Worm (Caenorhabditis elegans) whole organism, L1 larva: ENCODE results near the gene twk-45.

Experiments used
- F16B12.6 ChIP-seq: fragments of 150-350 bp; optimal IDR thresholded peaks from 2 replicates; lab custom pipeline; 2014; ENCODE audit warnings: missing biosample characterization, missing genetic modification characterization
- Y116A8C.19 ChIP-seq: sonication (generic microtip); optimal IDR thresholded peaks from 2 replicates; lab custom pipeline; 2016; ENCODE audit warnings: missing compliant biosample characterization, missing genetic modification characterization, borderline replicate concordance
- aha-1 ChIP-seq: fragments of 150-350 bp; optimal IDR thresholded peaks from 2 replicates; lab custom pipeline; 2014; ENCODE audit warnings: missing biosample characterization, missing genetic modification characterization
- alr-1 ChIP-seq: fragments of 200-800 bp; sonication (Bioruptor generic); optimal IDR thresholded peaks from 2 replicates; lab custom pipeline; 2018; ENCODE audit warnings: borderline replicate concordance, mild to moderate bottlenecking, missing genetic modification characterization, missing compliant biosample characterization
- aly-2 ChIP-seq: fragments of 150-350 bp; optimal IDR thresholded peaks from 2 replicates; lab custom pipeline; 2014; ENCODE audit warnings: missing biosample characterization, missing genetic modification characterization
- ama-1 ChIP-seq: fragments of 150-350 bp; optimal IDR thresholded peaks from 2 replicates; lab custom pipeline; 2014
- blmp-1 ChIP-seq: fragments of 150-350 bp; optimal IDR thresholded peaks from 2 replicates; lab custom pipeline; 2014; ENCODE audit warnings: missing biosample characterization, missing genetic modification characterization
- ceh-63 ChIP-seq: fragments of 200-800 bp; sonication (Bioruptor generic); optimal IDR thresholded peaks from 2 replicates; lab custom pipeline; 2018; ENCODE audit warnings: mild to moderate bottlenecking, missing genetic modification characterization, missing compliant biosample characterization
- ceh-8 ChIP-seq: fragments of 200-800 bp; sonication (Bioruptor generic); optimal IDR thresholded peaks from 2 replicates; lab custom pipeline; 2018; ENCODE audit warnings: mild to moderate bottlenecking, missing genetic modification characterization, moderate library complexity, missing compliant biosample characterization
- ceh-82 ChIP-seq, 3 experiments: fragments of 150-350 bp in 1 of 3; sonication (generic microtip) in 2 of 3; optimal IDR thresholded peaks; 2 replicates each; lab custom pipeline; 2014 to 2017; ENCODE audit warnings: missing biosample characterization in 3 of 3, missing genetic modification characterization in 3 of 3
- ceh-88 ChIP-seq: fragments of 200-800 bp; sonication (Bioruptor generic); IDR thresholded peaks from 2 replicates; pipeline ENCODE4 v1.3.6; 2022; ENCODE audit warnings: missing genetic modification characterization, missing compliant biosample characterization
- ces-1 ChIP-seq: fragments of 150-350 bp; optimal IDR thresholded peaks from 2 replicates; lab custom pipeline; 2014; ENCODE audit warnings: missing biosample characterization, missing genetic modification reagents, missing genetic modification characterization
- dpl-1 ChIP-seq, 3 experiments: fragments of 150-350 bp in 2 of 3; sonication (generic microtip) in 1 of 3; optimal IDR thresholded peaks; 2 replicates each; lab custom pipeline; 2014 to 2017; ENCODE audit warnings: missing biosample characterization in 3 of 3, missing genetic modification characterization in 3 of 3, missing genetic modification reagents in 3 of 3
- efl-1 ChIP-seq, 4 experiments: fragments of 150-350 bp; optimal IDR thresholded peaks in 3 of 4; peaks in 1 of 4; 1 replicate in 1 of 4; 2 replicates in 3 of 4; lab custom pipeline; 2014; ENCODE audit warnings: missing biosample characterization in 2 of 4, missing genetic modification characterization in 2 of 4, missing genetic modification reagents in 2 of 4
- elt-2 ChIP-seq: sonication (generic microtip); optimal IDR thresholded peaks from 2 replicates; lab custom pipeline; 2016; ENCODE audit warnings: missing genetic modification characterization, mild to moderate bottlenecking, inconsistent platforms, missing compliant biosample characterization, missing genetic modification reagents
- elt-3 ChIP-seq, 6 experiments: fragments of 150-350 bp in 1 of 6; sonication (generic microtip); optimal IDR thresholded peaks; 2 replicates each; lab custom pipeline; 2017 to 2018; ENCODE audit warnings: missing biosample characterization in 6 of 6, missing genetic modification characterization in 6 of 6, inconsistent platforms in 1 of 6
- fkh-10 ChIP-seq: sonication (generic microtip); optimal IDR thresholded peaks from 2 replicates; lab custom pipeline; 2017; ENCODE audit warnings: missing biosample characterization, missing genetic modification reagents, missing genetic modification characterization
- fkh-8 ChIP-seq: sonication (generic microtip); optimal IDR thresholded peaks from 2 replicates; lab custom pipeline; 2016; ENCODE audit warnings: mild to moderate bottlenecking, missing genetic modification characterization, missing compliant biosample characterization
- irx-1 ChIP-seq: sonication (generic microtip); optimal IDR thresholded peaks from 2 replicates; lab custom pipeline; 2016; ENCODE audit warnings: missing genetic modification characterization, missing compliant biosample characterization
- jun-1 ChIP-seq: fragments of 150-350 bp; optimal IDR thresholded peaks from 2 replicates; lab custom pipeline; 2014; ENCODE audit warnings: missing biosample characterization, missing genetic modification reagents, missing genetic modification characterization
- lin-35 ChIP-seq, 2 experiments: fragments of 150-350 bp; optimal IDR thresholded peaks; 2 replicates each; lab custom pipeline; 2014; ENCODE audit warnings: missing biosample characterization in 2 of 2, missing genetic modification characterization in 2 of 2, missing genetic modification reagents in 2 of 2
- lir-3 ChIP-seq: sonication (generic microtip); optimal IDR thresholded peaks from 2 replicates; lab custom pipeline; 2016; ENCODE audit warnings: mild to moderate bottlenecking, missing genetic modification characterization, moderate library complexity, missing compliant biosample characterization; ENCODE audit not compliant: poor library complexity
- mdl-1 ChIP-seq, 2 experiments: fragments of 150-350 bp; optimal IDR thresholded peaks; 2 replicates each; lab custom pipeline; 2014 to 2017; ENCODE audit warnings: missing biosample characterization in 2 of 2, missing genetic modification characterization in 2 of 2, inconsistent platforms in 1 of 2
- mef-2 ChIP-seq: fragments of 150-350 bp; optimal IDR thresholded peaks from 2 replicates; lab custom pipeline; 2014; ENCODE audit warnings: missing biosample characterization, missing genetic modification characterization
- mep-1 ChIP-seq: fragments of 150-350 bp; optimal IDR thresholded peaks from 2 replicates; lab custom pipeline; 2014; ENCODE audit warnings: missing biosample characterization, missing genetic modification characterization
- nhr-12 ChIP-seq: sonication (generic microtip); optimal IDR thresholded peaks from 2 replicates; lab custom pipeline; 2017; ENCODE audit warnings: missing biosample characterization, missing genetic modification characterization
- nhr-19 ChIP-seq: fragments of 200-800 bp; sonication (Bioruptor generic); conservative IDR thresholded peaks from 2 replicates; pipeline ENCODE4 v1.3.6; 2022; ENCODE audit warnings: missing genetic modification characterization, missing compliant biosample characterization
- nhr-237 ChIP-seq: fragments of 150-350 bp; optimal IDR thresholded peaks from 2 replicates; lab custom pipeline; 2014; ENCODE audit warnings: missing biosample characterization, missing genetic modification characterization
- nhr-28 ChIP-seq: fragments of 150-350 bp; optimal IDR thresholded peaks from 2 replicates; lab custom pipeline; 2014; ENCODE audit warnings: missing biosample characterization, missing genetic modification characterization
- nhr-47 ChIP-seq: sonication (generic microtip); optimal IDR thresholded peaks from 2 replicates; lab custom pipeline; 2016; ENCODE audit warnings: mild to moderate bottlenecking, missing genetic modification characterization, moderate library complexity, missing compliant biosample characterization
- nhr-71 ChIP-seq: sonication (generic microtip); optimal IDR thresholded peaks from 2 replicates; lab custom pipeline; 2016; ENCODE audit warnings: mild to moderate bottlenecking, missing genetic modification characterization, moderate library complexity, missing compliant biosample characterization
- nhr-90 ChIP-seq: sonication (generic microtip); optimal IDR thresholded peaks from 2 replicates; lab custom pipeline; 2016; ENCODE audit warnings: mild to moderate bottlenecking, missing genetic modification characterization, missing compliant biosample characterization; ENCODE audit not compliant: poor library complexity
- pax-3 ChIP-seq: fragments of 200-800 bp; sonication (Bioruptor generic); optimal IDR thresholded peaks from 2 replicates; lab custom pipeline; 2018; ENCODE audit warnings: mild to moderate bottlenecking, missing genetic modification characterization, moderate library complexity, missing compliant biosample characterization
- rnt-1 ChIP-seq: sonication (generic microtip); optimal IDR thresholded peaks from 2 replicates; lab custom pipeline; 2016; ENCODE audit warnings: mild to moderate bottlenecking, missing genetic modification characterization, moderate library complexity, missing compliant biosample characterization
- snpc-4 ChIP-seq: fragments of 150-350 bp; optimal IDR thresholded peaks from 2 replicates; lab custom pipeline; 2014; ENCODE audit warnings: missing biosample characterization, missing genetic modification characterization
- sox-4 ChIP-seq: sonication (generic microtip); optimal IDR thresholded peaks from 2 replicates; lab custom pipeline; 2016; ENCODE audit warnings: missing genetic modification characterization, missing compliant biosample characterization
- sptf-1 ChIP-seq: fragments of 150-350 bp; optimal IDR thresholded peaks from 2 replicates; lab custom pipeline; 2014; ENCODE audit warnings: missing biosample characterization, missing genetic modification characterization
- sup-37 ChIP-seq: fragments of 200-800 bp; sonication (Bioruptor generic); optimal IDR thresholded peaks from 2 replicates; lab custom pipeline; 2018; ENCODE audit warnings: mild to moderate bottlenecking, missing genetic modification characterization, missing compliant biosample characterization
- tlp-1 ChIP-seq: fragments of 150-350 bp; optimal IDR thresholded peaks from 2 replicates; lab custom pipeline; 2014; ENCODE audit warnings: missing biosample characterization, missing genetic modification characterization
- unc-130 ChIP-seq: fragments of 150-350 bp; optimal IDR thresholded peaks from 2 replicates; lab custom pipeline; 2017; ENCODE audit warnings: missing biosample characterization, missing genetic modification characterization, inconsistent platforms
- unc-62 ChIP-seq: fragments of 150-350 bp; optimal IDR thresholded peaks from 2 replicates; lab custom pipeline; 2014; ENCODE audit warnings: missing biosample characterization, missing genetic modification reagents, missing genetic modification characterization
- unc-86 ChIP-seq: sonication (generic microtip); optimal IDR thresholded peaks from 2 replicates; lab custom pipeline; 2016; ENCODE audit warnings: missing genetic modification characterization, missing compliant biosample characterization
- vab-15 ChIP-seq: sonication (generic microtip); optimal IDR thresholded peaks from 2 replicates; lab custom pipeline; 2017; ENCODE audit warnings: missing genotype, mild to moderate bottlenecking, missing genetic modification characterization, missing compliant biosample characterization
- xbp-1 ChIP-seq: sonication (generic microtip); optimal IDR thresholded peaks from 2 replicates; lab custom pipeline; 2016; ENCODE audit warnings: missing genetic modification characterization, missing compliant biosample characterization
- ztf-11 ChIP-seq, 2 experiments: sonication (generic microtip); optimal IDR thresholded peaks; 2 replicates each; lab custom pipeline; 2016 to 2017; ENCODE audit warnings: missing genetic modification characterization in 2 of 2, missing biosample characterization in 1 of 2, missing compliant biosample characterization in 1 of 2
- ztf-4 ChIP-seq: fragments of 150-350 bp; optimal IDR thresholded peaks from 2 replicates; lab custom pipeline; 2014; ENCODE audit warnings: missing biosample characterization, missing genetic modification characterization

The twk-45 gene

ce11 chrIII:2770752-2771151 lies 30.9 kb downstream of the twk-45 start:
- TF ChIP-seq nhr-19 (no peak), nhr-71 (tag; lab: Kevin White, UChicago) (no peak), sup-37 (GFP tag; lab: Kevin White, UChicago) (no peak), tlp-1 (tag; lab: Kevin White, UChicago) (no peak), ama-1 (lab: Kevin White, UChicago) (no peak), blmp-1 (no peak), vab-15 (tag; lab: Kevin White, UChicago) (no peak), mef-2 (tag; lab: Kevin White, UChicago) (no peak), aly-2 (no peak), nhr-47 (tag; lab: Kevin White, UChicago) (no peak)

DNA sequence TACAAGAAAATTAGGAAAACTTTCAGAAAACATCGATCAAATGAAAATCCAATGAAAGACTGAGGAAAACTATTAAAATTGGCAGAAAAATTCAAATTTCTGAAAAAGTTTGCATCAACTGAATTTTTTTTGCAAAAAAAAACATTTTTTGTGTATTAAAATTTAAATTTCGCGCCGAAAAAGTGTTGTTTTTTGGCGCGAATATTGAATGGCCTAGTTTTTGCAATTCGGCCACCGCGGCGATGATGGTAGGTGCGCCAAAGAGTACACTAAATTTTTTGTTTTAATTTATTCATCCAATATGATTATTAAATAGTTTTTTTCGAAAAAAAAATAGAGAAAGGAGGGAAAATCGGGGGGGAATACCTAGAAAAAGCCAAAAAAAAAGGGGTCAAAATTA lies 32.6 kb downstream of the twk-45 start:
- peak in 2 of 3 experiments; percentile 51 to 61 for TF ChIP-seq dpl-1 (GFP tag; optimal IDR thresholded peaks at IDR 0.05; lab: Kevin White, UChicago)
- no peak for TF ChIP-seq mep-1 (tag; lab: Kevin White, UChicago)
- TF ChIP-seq lin-35 (GFP tag; optimal IDR thresholded peaks at IDR 0.05; lab: Kevin White, UChicago): peak in 1 of 2 experiments; percentile 33
- TF ChIP-seq nhr-28 (tag; lab: Kevin White, UChicago): no peak
- TF ChIP-seq fkh-10: no peak
- peak; percentile 3 to 75 for TF ChIP-seq efl-1 (optimal IDR thresholded peaks at IDR 0.05; lab: Kevin White, UChicago)
- peak; percentile 64 to 97 for TF ChIP-seq efl-1 (GFP tag; optimal IDR thresholded peaks at IDR 0.05 in 1 of 2; lab: Kevin White, UChicago)

- TF ChIP-seq F16B12.6 (peak; percentile 72), rnt-1 (tag; lab: Kevin White, UChicago) (peak; percentile 96), aha-1 (tag; lab: Kevin White, UChicago) (no peak), Y116A8C.19 (no peak), irx-1 (tag; lab: Kevin White, UChicago) (peak; percentile 82), ztf-4 (tag; lab: Kevin White, UChicago) (peak; percentile 77), snpc-4 (peak; percentile 88), pax-3 (peak; percentile 63), unc-130 (tag; lab: Kevin White, UChicago) (peak; percentile 92), ama-1 (lab: Kevin White, UChicago) (no peak), mep-1 (tag; lab: Kevin White, UChicago) (peak; percentile 92), mef-2 (tag; lab: Kevin White, UChicago) (no peak), elt-2 (tag; lab: Kevin White, UChicago) (peak; percentile 68), sptf-1 (tag; lab: Kevin White, UChicago) (no peak), ceh-88 (peak; percentile 59), jun-1 (peak; percentile 78), fkh-8 (tag; lab: Kevin White, UChicago) (peak; percentile 80), unc-62 (no peak), nhr-71 (tag; lab: Kevin White, UChicago) (peak; percentile 91), xbp-1 (peak; percentile 88), aly-2 (peak; percentile 48), ceh-8 (GFP tag; lab: Kevin White, UChicago) (peak; percentile 83), blmp-1 (peak; percentile 77), fkh-10 (peak; percentile 56), ces-1 (GFP tag; lab: Kevin White, UChicago) (no peak), nhr-12 (tag; lab: Kevin White, UChicago) (no peak), nhr-237 (peak; percentile 34), nhr-47 (tag; lab: Kevin White, UChicago) (peak; percentile 92), unc-86 (tag; lab: Kevin White, UChicago) (peak; percentile 87), ceh-63 (GFP tag; lab: Kevin White, UChicago) (no peak), vab-15 (tag; lab: Kevin White, UChicago) (no peak), mdl-1 (tag; optimal IDR thresholded peaks at IDR 0.05; lab: Kevin White, UChicago) (peak in 1 of 2 experiments; percentile 82), sox-4 (tag; lab: Kevin White, UChicago) (peak; percentile 83), nhr-90 (tag; lab: Kevin White, UChicago) (peak; percentile 91), ceh-82 (tag; optimal IDR thresholded peaks at IDR 0.05; lab: Kevin White, UChicago) (peak; percentile 56 to 88 (median 77)), lir-3 (no peak), elt-3 (tag; optimal IDR thresholded peaks at IDR 0.05; lab: Kevin White, UChicago) (peak in 2 of 6 experiments; percentile 33 to 83), ztf-11 (tag; optimal IDR thresholded peaks at IDR 0.05; lab: Kevin White, UChicago) (peak in 1 of 2 experiments; percentile 82), nhr-28 (tag; lab: Kevin White, UChicago) (no peak), alr-1 (tag; lab: Kevin White, UChicago) (no peak), sup-37 (GFP tag; lab: Kevin White, UChicago) (peak; percentile 34)
These were observed 33.1 kb downstream of the twk-45 start, which contains the start of gene swsn-3 for ce11 chrIII:2768635-2769034. Gene swsn-3, minus strand, starts transcription at chrIII:2768679.
